Worm (Caenorhabditis elegans) whole organism, mixed stage, embryonic: ENCODE results near the gene T05A1.5.

Source experiments
- blmp-1 ChIP-seq: fragments of 150-350 bp; optimal IDR thresholded peaks from 2 replicates; lab custom pipeline; 2014; ENCODE audit warnings: missing biosample characterization, missing genetic modification characterization
- ceh-43 ChIP-seq: fragments of 200-800 bp; sonication (Bioruptor generic); optimal IDR thresholded peaks from 2 replicates; lab custom pipeline; 2018; ENCODE audit warnings: mild to moderate bottlenecking, missing genetic modification characterization, moderate library complexity, missing compliant biosample characterization
- elt-3 ChIP-seq: fragments of 150-350 bp; optimal IDR thresholded peaks from 2 replicates; lab custom pipeline; 2014; ENCODE audit warnings: missing biosample characterization, missing genetic modification characterization
- flh-1 ChIP-seq: fragments of 200-800 bp; sonication (Bioruptor generic); optimal IDR thresholded peaks from 2 replicates; lab custom pipeline; 2018; ENCODE audit warnings: mild to moderate bottlenecking, missing genetic modification characterization, moderate library complexity, missing compliant biosample characterization
- lsy-2 ChIP-seq: fragments of 150-350 bp; optimal IDR thresholded peaks from 2 replicates; lab custom pipeline; 2014; ENCODE audit warnings: missing biosample characterization, missing genetic modification characterization
- nhr-237 ChIP-seq: fragments of 150-350 bp; optimal IDR thresholded peaks from 2 replicates; lab custom pipeline; 2014; ENCODE audit warnings: missing biosample characterization, missing genetic modification characterization
- pha-4 ChIP-seq: fragments of 150-350 bp; optimal IDR thresholded peaks from 2 replicates; lab custom pipeline; 2018; ENCODE audit warnings: missing biosample characterization, missing genetic modification reagents, missing genetic modification characterization
- snpc-4 ChIP-seq: fragments of 150-350 bp; optimal IDR thresholded peaks from 2 replicates; lab custom pipeline; 2014; ENCODE audit warnings: missing biosample characterization, missing genetic modification characterization
- sptf-1 ChIP-seq: sonication (generic microtip); optimal IDR thresholded peaks from 2 replicates; lab custom pipeline; 2017; ENCODE audit warnings: mild to moderate bottlenecking, missing genetic modification characterization, moderate library complexity, missing compliant biosample characterization
- unc-39 ChIP-seq: fragments of 150-350 bp; optimal IDR thresholded peaks from 2 replicates; lab custom pipeline; 2014; ENCODE audit warnings: missing biosample characterization, missing genetic modification characterization

- no peak for TF ChIP-seq ceh-43 (GFP tag; lab: Kevin White, UChicago)
- no peak for TF ChIP-seq blmp-1 (tag; lab: Kevin White, UChicago)
- no peak for TF ChIP-seq unc-39 (tag; lab: Kevin White, UChicago)
- no peak for TF ChIP-seq lsy-2 (tag; lab: Kevin White, UChicago)
- TF ChIP-seq snpc-4 (tag; lab: Kevin White, UChicago), result no peak
- no peak for TF ChIP-seq nhr-237 (tag; lab: Kevin White, UChicago)
- no peak for TF ChIP-seq flh-1 (GFP tag; lab: Kevin White, UChicago)
- no peak for TF ChIP-seq elt-3 (tag; lab: Kevin White, UChicago)
- no peak for TF ChIP-seq pha-4 (tag; lab: Kevin White, UChicago)
- TF ChIP-seq sptf-1, result no peak
These were observed 46.0 kb upstream of the T05A1.5 start, which contains the start of gene ugt-21 for ce11 chrIV:9500100-9500499.
